Fruit fly (Drosophila melanogaster) whole organism, embryonic: ENCODE measurements around the gene CG31381.

ENCODE experiments used
- B-H2 ChIP-seq: fragments of 200-800 bp; sonication (Bioruptor generic); optimal IDR thresholded peaks from 2 replicates; lab custom pipeline; 2018; ENCODE audit warnings: missing biosample characterization, mild to moderate bottlenecking, missing genetic modification characterization
- CG11398 ChIP-seq: fragments of 200-800 bp; sonication (Bioruptor generic); optimal IDR thresholded peaks from 2 replicates; lab custom pipeline; 2016; ENCODE audit warnings: missing biosample characterization, missing genetic modification characterization
- CG13424 ChIP-seq: fragments of 200-800 bp; sonication (Bioruptor generic); optimal IDR thresholded peaks from 2 replicates; lab custom pipeline; 2019; ENCODE audit warnings: missing biosample characterization, mild to moderate bottlenecking, missing genetic modification characterization, moderate library complexity
- CG14050 ChIP-seq: fragments of 200-800 bp; sonication (Bioruptor generic); IDR thresholded peaks from 3 replicates; pipeline ENCODE4 v1.3.6; 2022; ENCODE audit warnings: missing biosample characterization, missing genetic modification characterization
- CG16863 ChIP-seq: fragments of 200-800 bp; sonication (Bioruptor generic); optimal IDR thresholded peaks from 3 replicates; lab custom pipeline; 2016; ENCODE audit warnings: missing biosample characterization, missing genetic modification characterization
- CG18619 ChIP-seq: fragments of 200-800 bp; sonication (Bioruptor generic); optimal IDR thresholded peaks from 3 replicates; lab custom pipeline; 2017; ENCODE audit warnings: missing biosample characterization, mild to moderate bottlenecking, missing genetic modification characterization
- CG2889 ChIP-seq: fragments of 200-800 bp; sonication (Bioruptor generic); IDR thresholded peaks from 3 replicates; pipeline ENCODE4 v1.3.6; 2022; ENCODE audit warnings: missing biosample characterization, missing genetic modification characterization
- CG31224 ChIP-seq: fragments of 200-800 bp; sonication (Bioruptor generic); IDR thresholded peaks from 2 replicates; pipeline ENCODE4 v1.3.6; 2022; ENCODE audit warnings: missing biosample characterization, missing genetic modification characterization
- CG31388 ChIP-seq: fragments of 200-800 bp; sonication (Bioruptor generic); optimal IDR thresholded peaks from 2 replicates; lab custom pipeline; 2016; ENCODE audit warnings: missing biosample characterization, missing genetic modification characterization
- CG33213 ChIP-seq: fragments of 200-800 bp; sonication (Bioruptor generic); optimal IDR thresholded peaks from 3 replicates; lab custom pipeline; 2016; ENCODE audit warnings: missing biosample characterization, missing genetic modification characterization
- CG3995 ChIP-seq: fragments of 200-800 bp; sonication (Bioruptor generic); optimal IDR thresholded peaks from 3 replicates; lab custom pipeline; 2016; ENCODE audit warnings: missing biosample characterization, missing genetic modification characterization
- CG4730 ChIP-seq: fragments of 200-800 bp; sonication (Bioruptor generic); IDR thresholded peaks from 2 replicates; pipeline ENCODE4 v1.3.6; 2022; ENCODE audit warnings: missing biosample characterization, missing genetic modification characterization
- CG4854 ChIP-seq: fragments of 200-800 bp; sonication (Bioruptor generic); optimal IDR thresholded peaks from 2 replicates; lab custom pipeline; 2016; ENCODE audit warnings: missing biosample characterization, missing genetic modification characterization, inconsistent platforms
- CG7357 ChIP-seq: fragments of 200-800 bp; sonication (Bioruptor generic); IDR thresholded peaks from 3 replicates; pipeline ENCODE4 v1.3.6; 2022; ENCODE audit warnings: missing biosample characterization, missing genetic modification characterization
- CG7556 ChIP-seq: fragments of 200-800 bp; sonication (Bioruptor generic); optimal IDR thresholded peaks from 2 replicates; lab custom pipeline; 2017; ENCODE audit warnings: missing biosample characterization, mild to moderate bottlenecking, missing genetic modification characterization
- CG7839 ChIP-seq: fragments of 200-800 bp; sonication (Bioruptor generic); optimal IDR thresholded peaks from 3 replicates; lab custom pipeline; 2018; ENCODE audit warnings: missing biosample characterization, mild to moderate bottlenecking, missing genetic modification characterization, moderate library complexity
- CG8089 ChIP-seq: fragments of 200-800 bp; sonication (Bioruptor generic); optimal IDR thresholded peaks from 3 replicates; lab custom pipeline; 2016; ENCODE audit warnings: missing biosample characterization, missing genetic modification characterization
- CG8290 ChIP-seq, 3 experiments: fragments of 200-800 bp; sonication (Bioruptor generic); optimal IDR thresholded peaks; 2 replicates each; lab custom pipeline; 2016 to 2019; ENCODE audit warnings: missing biosample characterization in 3 of 3, missing genetic modification characterization in 3 of 3, mild to moderate bottlenecking in 2 of 3, moderate library complexity in 1 of 3
- CG9932 ChIP-seq: fragments of 200-800 bp; sonication (Bioruptor generic); IDR thresholded peaks from 2 replicates; pipeline ENCODE4 v1.3.6; 2022; ENCODE audit warnings: missing biosample characterization, missing genetic modification characterization
- Chrac-16 ChIP-seq: fragments of 200-800 bp; sonication (Bioruptor generic); optimal IDR thresholded peaks from 3 replicates; lab custom pipeline; 2016; ENCODE audit warnings: missing biosample characterization, missing genetic modification characterization
- Dad ChIP-seq: fragments of 200-800 bp; sonication (Bioruptor generic); optimal IDR thresholded peaks from 3 replicates; lab custom pipeline; 2016; ENCODE audit warnings: missing biosample characterization, missing genetic modification characterization
- Dref ChIP-seq: fragments of 200-800 bp; sonication (Bioruptor generic); IDR thresholded peaks from 2 replicates; pipeline ENCODE4 v1.3.6; 2022; ENCODE audit warnings: missing biosample characterization, missing genetic modification characterization
- E2f2 ChIP-seq: fragments of 200-800 bp; sonication (Bioruptor generic); IDR thresholded peaks from 2 replicates; pipeline ENCODE4 v1.3.6; 2022; ENCODE audit warnings: missing biosample characterization, missing genetic modification characterization
- HLH3B ChIP-seq: fragments of 200-800 bp; sonication (Bioruptor generic); IDR thresholded peaks from 2 replicates; pipeline ENCODE4 v1.3.6; 2022; ENCODE audit warnings: missing biosample characterization, missing genetic modification characterization
- Hand ChIP-seq: fragments of 200-800 bp; sonication (Bioruptor generic); optimal IDR thresholded peaks from 2 replicates; lab custom pipeline; 2017; ENCODE audit warnings: mild to moderate bottlenecking, missing biosample characterization, missing genetic modification reagents, missing genetic modification characterization
- Hey ChIP-seq: fragments of 200-800 bp; sonication (Bioruptor generic); optimal IDR thresholded peaks from 3 replicates; lab custom pipeline; 2018; ENCODE audit warnings: missing biosample characterization, mild to moderate bottlenecking, missing genetic modification characterization
- Mrtf ChIP-seq: fragments of 200-800 bp; sonication (Bioruptor generic); IDR thresholded peaks from 3 replicates; pipeline ENCODE4 v1.3.6; 2022; ENCODE audit warnings: missing biosample characterization, missing genetic modification characterization
- NfI ChIP-seq: fragments of 200-800 bp; sonication (Bioruptor generic); optimal IDR thresholded peaks from 3 replicates; lab custom pipeline; 2018; ENCODE audit warnings: missing biosample characterization, mild to moderate bottlenecking, missing genetic modification characterization, moderate library complexity
- Sin3A ChIP-seq: fragments of >200 bp; optimal IDR thresholded peaks from 2 replicates; lab custom pipeline; 2018
- Trl ChIP-seq, 3 experiments: fragments of >200 bp in 2 of 3; fragments of 200-800 bp in 1 of 3; sonication (Bioruptor generic) in 1 of 3; optimal IDR thresholded peaks; 2 replicates in 1 of 3; 3 replicates in 2 of 3; lab custom pipeline; 2016 to 2017; ENCODE audit warnings: missing biosample characterization in 1 of 3, missing genetic modification characterization in 1 of 3
- abd-A ChIP-seq: fragments of 200-800 bp; sonication (Bioruptor generic); optimal IDR thresholded peaks from 3 replicates; lab custom pipeline; 2019; ENCODE audit warnings: missing biosample characterization, mild to moderate bottlenecking, missing genetic modification characterization, moderate library complexity
- ac ChIP-seq: fragments of 200-800 bp; sonication (Bioruptor generic); optimal IDR thresholded peaks from 3 replicates; lab custom pipeline; 2017; ENCODE audit warnings: missing biosample characterization, mild to moderate bottlenecking, missing genetic modification characterization
- bbx ChIP-seq: fragments of 200-800 bp; sonication (Bioruptor generic); IDR thresholded peaks from 2 replicates; pipeline ENCODE4 v1.3.6; 2022; ENCODE audit warnings: missing biosample characterization, missing genetic modification characterization; ENCODE audit not compliant: partially characterized antibody
- btn ChIP-seq: fragments of 200-800 bp; sonication (Bioruptor generic); optimal IDR thresholded peaks from 2 replicates; lab custom pipeline; 2016; ENCODE audit warnings: missing biosample characterization, missing genetic modification characterization
- cg ChIP-seq: fragments of 200-800 bp; sonication (Bioruptor generic); optimal IDR thresholded peaks from 3 replicates; lab custom pipeline; 2019; ENCODE audit warnings: missing biosample characterization, mild to moderate bottlenecking, missing genetic modification characterization, moderate library complexity
- da ChIP-seq: fragments of 200-800 bp; sonication (Bioruptor generic); optimal IDR thresholded peaks from 2 replicates; lab custom pipeline; 2016; ENCODE audit warnings: missing biosample characterization, missing genetic modification characterization
- dpn ChIP-seq, 2 experiments: fragments of 200-800 bp; sonication (Bioruptor generic); optimal IDR thresholded peaks; 3 replicates each; lab custom pipeline; 2016; ENCODE audit warnings: missing biosample characterization in 2 of 2, missing genetic modification characterization in 2 of 2
- fru ChIP-seq: fragments of >200 bp; optimal IDR thresholded peaks from 2 replicates; lab custom pipeline; 2017
- fu2 ChIP-seq: fragments of 200-800 bp; sonication (Bioruptor generic); optimal IDR thresholded peaks from 2 replicates; lab custom pipeline; 2016; ENCODE audit warnings: missing biosample characterization, missing genetic modification characterization
- hkb ChIP-seq, 2 experiments: fragments of 200-800 bp in 1 of 2; fragments of >200 bp in 1 of 2; sonication (Bioruptor generic) in 1 of 2; IDR thresholded peaks in 1 of 2; optimal IDR thresholded peaks in 1 of 2; 2 replicates each; pipeline versions ENCODE4 v1.3.6 to Lab custom; 2017 to 2022; ENCODE audit warnings: missing biosample characterization in 1 of 2, missing genetic modification characterization in 1 of 2
- jumu ChIP-seq: fragments of 200-800 bp; sonication (Bioruptor generic); optimal IDR thresholded peaks from 3 replicates; lab custom pipeline; 2016; ENCODE audit warnings: missing biosample characterization, missing genetic modification characterization
- nau ChIP-seq: fragments of 200-800 bp; sonication (Bioruptor generic); optimal IDR thresholded peaks from 3 replicates; lab custom pipeline; 2017; ENCODE audit warnings: missing biosample characterization, mild to moderate bottlenecking, missing genetic modification characterization, missing genetic modification reagents
- org-1 ChIP-seq: fragments of 200-800 bp; sonication (Bioruptor generic); optimal IDR thresholded peaks from 2 replicates; lab custom pipeline; 2017; ENCODE audit warnings: missing biosample characterization, missing genetic modification characterization
- pros ChIP-seq: fragments of 200-800 bp; sonication (Bioruptor generic); optimal IDR thresholded peaks from 3 replicates; lab custom pipeline; 2019; ENCODE audit warnings: missing biosample characterization, mild to moderate bottlenecking, missing genetic modification characterization, moderate library complexity
- rib ChIP-seq: fragments of 200-800 bp; sonication (Bioruptor generic); IDR thresholded peaks from 2 replicates; pipeline ENCODE4 v1.3.6; 2022; ENCODE audit warnings: missing biosample characterization, missing genetic modification characterization
- toy ChIP-seq: fragments of 200-800 bp; sonication (Bioruptor generic); IDR thresholded peaks from 2 replicates; pipeline ENCODE4 v1.3.6; 2022; ENCODE audit warnings: missing biosample characterization, missing genetic modification characterization
- tup ChIP-seq: fragments of 200-800 bp; sonication (Bioruptor generic); optimal IDR thresholded peaks from 2 replicates; lab custom pipeline; 2016; ENCODE audit warnings: missing biosample characterization, mild to moderate bottlenecking, missing genetic modification characterization, moderate library complexity
- wek ChIP-seq: fragments of 200-800 bp; sonication (Bioruptor generic); optimal IDR thresholded peaks from 3 replicates; lab custom pipeline; 2018; ENCODE audit warnings: missing biosample characterization, mild to moderate bottlenecking, missing genetic modification characterization, moderate library complexity
- zfh2 ChIP-seq: fragments of 200-800 bp; sonication (Bioruptor generic); optimal IDR thresholded peaks from 2 replicates; lab custom pipeline; 2016; ENCODE audit warnings: missing biosample characterization, missing genetic modification characterization

CG31381 gene

DNA sequence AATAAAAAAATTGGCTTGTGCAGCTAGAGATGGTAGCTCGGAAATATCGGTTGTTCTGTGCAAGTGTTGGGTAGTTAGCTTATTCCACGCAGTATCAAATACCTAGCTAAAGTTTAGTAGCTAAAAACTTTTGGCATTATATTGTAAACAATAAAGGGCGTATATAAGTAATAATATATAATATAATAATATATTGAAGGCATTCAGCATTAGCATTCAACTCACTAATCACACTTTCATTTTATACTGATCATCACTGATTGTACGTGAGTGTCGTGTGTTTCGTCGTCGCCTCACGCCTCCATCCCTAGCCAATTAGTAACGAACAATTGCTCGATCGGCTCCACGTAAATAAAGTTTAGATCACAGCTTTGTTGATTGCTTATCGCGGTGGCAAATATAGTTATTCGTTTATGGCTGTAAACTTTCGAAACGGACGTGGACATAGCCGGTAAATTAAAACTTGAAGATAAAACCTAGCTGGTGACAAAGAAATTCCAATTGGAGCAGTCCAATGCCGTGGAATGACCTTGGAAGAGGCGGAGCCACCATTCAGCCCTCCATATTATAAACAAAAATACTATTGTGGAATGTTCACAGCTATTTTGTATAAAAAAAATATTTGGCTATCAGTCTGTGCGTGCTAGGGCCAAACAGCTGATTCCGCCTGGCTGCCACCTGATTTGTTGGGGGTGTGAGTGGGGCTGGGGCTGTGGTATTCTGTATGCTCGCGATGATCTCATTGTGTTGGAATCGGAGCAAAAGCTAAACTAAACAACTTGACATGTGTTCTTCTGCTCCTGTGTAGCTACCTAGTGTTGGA lies 41.2 kb downstream of the CG31381 start, which contains the start of the genes PIG-S, sud1 and CG11168 (continued):
- TF ChIP-seq org-1 (GFP tag; lab: Kevin White, UChicago) (no peak), CG7556 (no peak), CG7357 (GFP tag; lab: Robert Waterston, UW) (peak; percentile 44; the same call in 1 of the 3 replicates), fru (lab: Kevin White, UChicago) (no peak), CG2889 (GFP tag; lab: Robert Waterston, UW) (no peak), CG8290 (GFP tag; optimal IDR thresholded peaks at IDR 0.05; lab: Kevin White, UChicago) (peak; percentile 40), CG8290 (tag; optimal IDR thresholded peaks at IDR 0.05; lab: Kevin White, UChicago) (no peak), nau (GFP tag; lab: Kevin White, UChicago) (no peak), CG8089 (GFP tag; lab: Kevin White, UChicago) (no peak), CG4730 (peak; percentile 27; the same call in 1 of the 2 replicates), jumu (GFP tag; lab: Kevin White, UChicago) (no peak), dpn (GFP tag; optimal IDR thresholded peaks at IDR 0.05; lab: Kevin White, UChicago) (peak in 1 of 2 experiments; percentile 62), Dad (GFP tag; lab: Kevin White, UChicago) (no peak), wek (GFP tag; lab: Kevin White, UChicago) (no peak), CG16863 (GFP tag; lab: Kevin White, UChicago) (no peak), bbx (GFP tag; lab: Robert Waterston, UW) (peak; percentile 68), Mrtf (GFP tag; lab: Robert Waterston, UW) (no peak), HLH3B (GFP tag; lab: Robert Waterston, UW) (peak; percentile 49; the same call in 1 of the 2 replicates), CG11398 (GFP tag; lab: Kevin White, UChicago) (no peak), Hey (tag; lab: Kevin White, UChicago) (no peak), fu2 (GFP tag; lab: Kevin White, UChicago) (no peak), Trl (optimal IDR thresholded peaks at IDR 0.05; lab: Kevin White, UChicago) (no peak), Trl (GFP tag; optimal IDR thresholded peaks at IDR 0.05; lab: Kevin White, UChicago) (no peak), hkb (optimal IDR thresholded peaks at IDR 0.05; lab: Kevin White, UChicago) (no peak), hkb (GFP tag; IDR thresholded peaks at IDR 0.05; lab: Robert Waterston, UW) (0 out of 2 replicates have a peak, but pooled peaks have one; percentile 11), Hand (GFP tag; lab: Kevin White, UChicago) (no peak), NfI (GFP tag; lab: Kevin White, UChicago) (peak; percentile 57), CG13424 (tag; lab: Kevin White, UChicago) (peak; percentile 68), pros (GFP tag; lab: Kevin White, UChicago) (no peak), cg (GFP tag; lab: Kevin White, UChicago) (no peak), CG9932 (peak; percentile 89), CG33213 (GFP tag; lab: Kevin White, UChicago) (no peak), ac (no peak), Sin3A (lab: Kevin White, UChicago) (peak; percentile 43), CG7839 (tag; lab: Kevin White, UChicago) (no peak), CG3995 (GFP tag; lab: Kevin White, UChicago) (peak; percentile 60), CG4854 (GFP tag; lab: Kevin White, UChicago) (no peak), Dref (GFP tag; lab: Robert Waterston, UW) (0 out of 2 replicates have a peak, but pooled peaks have one; percentile 23), tup (no peak), B-H2 (GFP tag; lab: Kevin White, UChicago) (no peak), CG31388 (no peak), zfh2 (GFP tag; lab: Kevin White, UChicago) (no peak), btn (GFP tag; lab: Kevin White, UChicago) (no peak), CG14050 (peak; percentile 47; the same call in 2 of the 3 replicates), toy (0 out of 2 replicates have a peak, but pooled peaks have one; percentile 34), da (no peak), rib (GFP tag; lab: Robert Waterston, UW) (no peak), abd-A (no peak), CG18619 (GFP tag; lab: Kevin White, UChicago) (no peak), CG31224 (GFP tag; lab: Robert Waterston, UW) (peak; percentile 32; the same call in 1 of the 2 replicates), E2f2 (GFP tag; lab: Robert Waterston, UW) (peak; percentile 26; the same call in 1 of the 2 replicates), Chrac-16 (GFP tag; lab: Kevin White, UChicago) (peak; percentile 34)
